Worm (Caenorhabditis elegans): ENCODE data around the gene sulp-5.

DNA sequence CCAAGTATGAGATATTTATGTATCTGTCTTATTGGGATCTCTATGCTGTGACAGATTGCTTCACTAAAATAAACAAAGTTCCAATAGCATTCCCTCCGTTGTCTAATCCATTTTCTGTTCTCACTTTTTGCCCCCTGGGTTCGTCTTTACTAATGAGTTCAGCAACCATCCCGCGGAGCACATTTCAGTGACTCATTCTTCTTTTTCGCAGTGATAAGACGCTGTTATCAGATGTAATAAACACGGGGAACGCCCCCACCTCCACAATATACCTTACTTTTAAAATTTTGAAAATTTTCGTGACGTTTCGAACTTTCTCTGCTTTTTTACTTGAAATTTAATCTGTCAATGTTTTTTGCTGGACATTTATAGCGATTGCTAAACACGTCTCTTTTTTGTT, 20.3 kb downstream of the sulp-5 start:
- TF ChIP-seq nhr-11 (tag; optimal IDR thresholded peaks at IDR 0.05) (no peak), pha-4 (tag; optimal IDR thresholded peaks at IDR 0.05) (no peak), ama-1 (optimal IDR thresholded peaks at IDR 0.05) (no peak), pha-2 (tag; optimal IDR thresholded peaks at IDR 0.05) (no peak), ceh-30 (tag; optimal IDR thresholded peaks at IDR 0.05) (no peak), pqm-1 (tag; optimal IDR thresholded peaks at IDR 0.05) (no peak), pros-1 (tag; optimal IDR thresholded peaks at IDR 0.05) (no peak), elt-2 (tag; optimal IDR thresholded peaks at IDR 0.05) (no peak), dve-1 (tag; optimal IDR thresholded peaks at IDR 0.05) (no peak), nfya-1 (tag; optimal IDR thresholded peaks at IDR 0.05) (no peak), madf-2 (tag; optimal IDR thresholded peaks at IDR 0.05) (no peak)

Measured in whole organism, late embryonic.